Worm (Caenorhabditis elegans) whole organism, L1 larva: ENCODE data around the gene ptr-8.

Experiments
- C04F5.9 ChIP-seq: sonication (generic microtip); optimal IDR thresholded peaks from 2 replicates; lab custom pipeline; 2016; ENCODE audit warnings: missing genetic modification characterization, missing compliant biosample characterization
- C34B4.2 ChIP-seq: sonication (generic microtip); optimal IDR thresholded peaks from 2 replicates; lab custom pipeline; 2017; ENCODE audit warnings: mild to moderate bottlenecking, missing genetic modification characterization, missing compliant biosample characterization
- Y116A8C.19 ChIP-seq: sonication (generic microtip); optimal IDR thresholded peaks from 2 replicates; lab custom pipeline; 2016; ENCODE audit warnings: missing compliant biosample characterization, missing genetic modification characterization, borderline replicate concordance
- alr-1 ChIP-seq: fragments of 200-800 bp; sonication (Bioruptor generic); optimal IDR thresholded peaks from 2 replicates; lab custom pipeline; 2018; ENCODE audit warnings: borderline replicate concordance, mild to moderate bottlenecking, missing genetic modification characterization, missing compliant biosample characterization
- aly-2 ChIP-seq: fragments of 150-350 bp; optimal IDR thresholded peaks from 2 replicates; lab custom pipeline; 2014; ENCODE audit warnings: missing biosample characterization, missing genetic modification characterization
- ama-1 ChIP-seq: fragments of 150-350 bp; optimal IDR thresholded peaks from 2 replicates; lab custom pipeline; 2014
- ceh-8 ChIP-seq: fragments of 200-800 bp; sonication (Bioruptor generic); optimal IDR thresholded peaks from 2 replicates; lab custom pipeline; 2018; ENCODE audit warnings: mild to moderate bottlenecking, missing genetic modification characterization, moderate library complexity, missing compliant biosample characterization
- ceh-88 ChIP-seq: fragments of 200-800 bp; sonication (Bioruptor generic); IDR thresholded peaks from 2 replicates; pipeline ENCODE4 v1.3.6; 2022; ENCODE audit warnings: missing genetic modification characterization, missing compliant biosample characterization
- ces-1 ChIP-seq: fragments of 150-350 bp; optimal IDR thresholded peaks from 2 replicates; lab custom pipeline; 2014; ENCODE audit warnings: missing biosample characterization, missing genetic modification reagents, missing genetic modification characterization
- dpl-1 ChIP-seq, 3 experiments: fragments of 150-350 bp in 2 of 3; sonication (generic microtip) in 1 of 3; optimal IDR thresholded peaks; 2 replicates each; lab custom pipeline; 2014 to 2017; ENCODE audit warnings: missing biosample characterization in 3 of 3, missing genetic modification characterization in 3 of 3, missing genetic modification reagents in 3 of 3
- dsc-1 ChIP-seq: sonication (generic microtip); optimal IDR thresholded peaks from 2 replicates; lab custom pipeline; 2016; ENCODE audit warnings: mild to moderate bottlenecking, missing genetic modification characterization, missing compliant biosample characterization
- efl-1 ChIP-seq, 4 experiments: fragments of 150-350 bp; optimal IDR thresholded peaks in 3 of 4; peaks in 1 of 4; 1 replicate in 1 of 4; 2 replicates in 3 of 4; lab custom pipeline; 2014; ENCODE audit warnings: missing biosample characterization in 2 of 4, missing genetic modification characterization in 2 of 4, missing genetic modification reagents in 2 of 4
- efl-3 ChIP-seq: fragments of 200-800 bp; sonication (Bioruptor generic); optimal IDR thresholded peaks from 2 replicates; lab custom pipeline; 2018; ENCODE audit warnings: mild to moderate bottlenecking, missing genetic modification characterization, missing compliant biosample characterization
- egl-27 ChIP-seq, 2 experiments: fragments of 150-350 bp in 1 of 2; sonication (generic microtip); optimal IDR thresholded peaks; 3 replicates each; lab custom pipeline; 2017 to 2018; ENCODE audit warnings: missing biosample characterization in 2 of 2, missing genetic modification characterization in 2 of 2, missing genetic modification reagents in 2 of 2
- elt-2 ChIP-seq: sonication (generic microtip); optimal IDR thresholded peaks from 2 replicates; lab custom pipeline; 2016; ENCODE audit warnings: missing genetic modification characterization, mild to moderate bottlenecking, inconsistent platforms, missing compliant biosample characterization, missing genetic modification reagents
- elt-3 ChIP-seq, 6 experiments: fragments of 150-350 bp in 1 of 6; sonication (generic microtip); optimal IDR thresholded peaks; 2 replicates each; lab custom pipeline; 2017 to 2018; ENCODE audit warnings: missing biosample characterization in 6 of 6, missing genetic modification characterization in 6 of 6, inconsistent platforms in 1 of 6
- fkh-10 ChIP-seq: sonication (generic microtip); optimal IDR thresholded peaks from 2 replicates; lab custom pipeline; 2017; ENCODE audit warnings: missing biosample characterization, missing genetic modification reagents, missing genetic modification characterization
- grh-1 ChIP-seq: fragments of 200-800 bp; sonication (Bioruptor generic); IDR thresholded peaks from 2 replicates; pipeline ENCODE4 v1.3.6; 2022; ENCODE audit warnings: missing genetic modification reagents, missing genetic modification characterization, missing compliant biosample characterization
- hlh-4 ChIP-seq: sonication (generic microtip); optimal IDR thresholded peaks from 2 replicates; lab custom pipeline; 2016; ENCODE audit warnings: mild to moderate bottlenecking, missing genetic modification characterization, missing compliant biosample characterization
- hpl-2 ChIP-seq: fragments of 150-350 bp; optimal IDR thresholded peaks from 2 replicates; lab custom pipeline; 2014; ENCODE audit warnings: missing biosample characterization, missing genetic modification reagents, missing genetic modification characterization
- irx-1 ChIP-seq: sonication (generic microtip); optimal IDR thresholded peaks from 2 replicates; lab custom pipeline; 2016; ENCODE audit warnings: missing genetic modification characterization, missing compliant biosample characterization
- jun-1 ChIP-seq: fragments of 150-350 bp; optimal IDR thresholded peaks from 2 replicates; lab custom pipeline; 2014; ENCODE audit warnings: missing biosample characterization, missing genetic modification reagents, missing genetic modification characterization
- lin-13 ChIP-seq: fragments of 150-350 bp; optimal IDR thresholded peaks from 2 replicates; lab custom pipeline; 2014; ENCODE audit warnings: missing biosample characterization, missing genetic modification reagents, missing genetic modification characterization
- lin-14 ChIP-seq: fragments of 200-800 bp; sonication (Bioruptor generic); optimal IDR thresholded peaks from 2 replicates; lab custom pipeline; 2018; ENCODE audit warnings: mild to moderate bottlenecking, missing genetic modification characterization, moderate library complexity, missing compliant biosample characterization
- lin-35 ChIP-seq, 2 experiments: fragments of 150-350 bp; optimal IDR thresholded peaks; 2 replicates each; lab custom pipeline; 2014; ENCODE audit warnings: missing biosample characterization in 2 of 2, missing genetic modification characterization in 2 of 2, missing genetic modification reagents in 2 of 2
- lin-39 ChIP-seq: fragments of 150-350 bp; optimal IDR thresholded peaks from 2 replicates; lab custom pipeline; 2014; ENCODE audit warnings: missing biosample characterization, missing genetic modification reagents, missing genetic modification characterization
- lir-3 ChIP-seq: sonication (generic microtip); optimal IDR thresholded peaks from 2 replicates; lab custom pipeline; 2016; ENCODE audit warnings: mild to moderate bottlenecking, missing genetic modification characterization, moderate library complexity, missing compliant biosample characterization; ENCODE audit not compliant: poor library complexity
- mdl-1 ChIP-seq, 2 experiments: fragments of 150-350 bp; optimal IDR thresholded peaks; 2 replicates each; lab custom pipeline; 2014 to 2017; ENCODE audit warnings: missing biosample characterization in 2 of 2, missing genetic modification characterization in 2 of 2, inconsistent platforms in 1 of 2
- mef-2 ChIP-seq: fragments of 150-350 bp; optimal IDR thresholded peaks from 2 replicates; lab custom pipeline; 2014; ENCODE audit warnings: missing biosample characterization, missing genetic modification characterization
- mep-1 ChIP-seq: fragments of 150-350 bp; optimal IDR thresholded peaks from 2 replicates; lab custom pipeline; 2014; ENCODE audit warnings: missing biosample characterization, missing genetic modification characterization
- nhr-19 ChIP-seq: fragments of 200-800 bp; sonication (Bioruptor generic); conservative IDR thresholded peaks from 2 replicates; pipeline ENCODE4 v1.3.6; 2022; ENCODE audit warnings: missing genetic modification characterization, missing compliant biosample characterization
- nhr-20 ChIP-seq: sonication (generic microtip); optimal IDR thresholded peaks from 2 replicates; lab custom pipeline; 2016; ENCODE audit warnings: mild to moderate bottlenecking, missing genetic modification characterization, missing compliant biosample characterization
- nhr-237 ChIP-seq: fragments of 150-350 bp; optimal IDR thresholded peaks from 2 replicates; lab custom pipeline; 2014; ENCODE audit warnings: missing biosample characterization, missing genetic modification characterization
- nhr-28 ChIP-seq: fragments of 150-350 bp; optimal IDR thresholded peaks from 2 replicates; lab custom pipeline; 2014; ENCODE audit warnings: missing biosample characterization, missing genetic modification characterization
- nhr-47 ChIP-seq: sonication (generic microtip); optimal IDR thresholded peaks from 2 replicates; lab custom pipeline; 2016; ENCODE audit warnings: mild to moderate bottlenecking, missing genetic modification characterization, moderate library complexity, missing compliant biosample characterization
- nhr-71 ChIP-seq: sonication (generic microtip); optimal IDR thresholded peaks from 2 replicates; lab custom pipeline; 2016; ENCODE audit warnings: mild to moderate bottlenecking, missing genetic modification characterization, moderate library complexity, missing compliant biosample characterization
- nhr-85 ChIP-seq: sonication (generic microtip); peaks from one replicate; lab custom pipeline; 2016; ENCODE audit warnings: missing genetic modification characterization, inconsistent platforms, missing compliant biosample characterization
- nhr-90 ChIP-seq: sonication (generic microtip); optimal IDR thresholded peaks from 2 replicates; lab custom pipeline; 2016; ENCODE audit warnings: mild to moderate bottlenecking, missing genetic modification characterization, missing compliant biosample characterization; ENCODE audit not compliant: poor library complexity
- skn-1 ChIP-seq: fragments of 150-350 bp; optimal IDR thresholded peaks from 2 replicates; lab custom pipeline; 2014; ENCODE audit warnings: missing biosample characterization, missing genetic modification characterization
- snu-23 ChIP-seq: sonication (generic microtip); optimal IDR thresholded peaks from 2 replicates; lab custom pipeline; 2016; ENCODE audit warnings: missing genetic modification characterization, missing compliant biosample characterization
- sox-4 ChIP-seq: sonication (generic microtip); optimal IDR thresholded peaks from 2 replicates; lab custom pipeline; 2016; ENCODE audit warnings: missing genetic modification characterization, missing compliant biosample characterization
- sptf-1 ChIP-seq: fragments of 150-350 bp; optimal IDR thresholded peaks from 2 replicates; lab custom pipeline; 2014; ENCODE audit warnings: missing biosample characterization, missing genetic modification characterization
- sup-37 ChIP-seq: fragments of 200-800 bp; sonication (Bioruptor generic); optimal IDR thresholded peaks from 2 replicates; lab custom pipeline; 2018; ENCODE audit warnings: mild to moderate bottlenecking, missing genetic modification characterization, missing compliant biosample characterization
- tbx-2 ChIP-seq: sonication (generic microtip); optimal IDR thresholded peaks from 2 replicates; lab custom pipeline; 2016; ENCODE audit warnings: missing genetic modification characterization, missing compliant biosample characterization
- tlp-1 ChIP-seq: fragments of 150-350 bp; optimal IDR thresholded peaks from 2 replicates; lab custom pipeline; 2014; ENCODE audit warnings: missing biosample characterization, missing genetic modification characterization
- unc-130 ChIP-seq: fragments of 150-350 bp; optimal IDR thresholded peaks from 2 replicates; lab custom pipeline; 2017; ENCODE audit warnings: missing biosample characterization, missing genetic modification characterization, inconsistent platforms
- unc-98 ChIP-seq: fragments of 200-800 bp; sonication (Bioruptor generic); IDR thresholded peaks from 2 replicates; pipeline ENCODE4 v1.3.6; 2022; ENCODE audit warnings: missing genetic modification characterization, missing compliant biosample characterization
- vab-15 ChIP-seq: sonication (generic microtip); optimal IDR thresholded peaks from 2 replicates; lab custom pipeline; 2017; ENCODE audit warnings: missing genotype, mild to moderate bottlenecking, missing genetic modification characterization, missing compliant biosample characterization
- xbp-1 ChIP-seq: sonication (generic microtip); optimal IDR thresholded peaks from 2 replicates; lab custom pipeline; 2016; ENCODE audit warnings: missing genetic modification characterization, missing compliant biosample characterization
- zag-1 ChIP-seq: fragments of 150-350 bp; optimal IDR thresholded peaks from 2 replicates; lab custom pipeline; 2014; ENCODE audit warnings: missing biosample characterization, missing genetic modification characterization
- zip-4 ChIP-seq: fragments of 200-800 bp; sonication (Bioruptor generic); optimal IDR thresholded peaks from 2 replicates; lab custom pipeline; 2018; ENCODE audit warnings: mild to moderate bottlenecking, missing genetic modification characterization, moderate library complexity, missing compliant biosample characterization
- ztf-11 ChIP-seq, 2 experiments: sonication (generic microtip); optimal IDR thresholded peaks; 2 replicates each; lab custom pipeline; 2016 to 2017; ENCODE audit warnings: missing genetic modification characterization in 2 of 2, missing biosample characterization in 1 of 2, missing compliant biosample characterization in 1 of 2
- ztf-4 ChIP-seq: fragments of 150-350 bp; optimal IDR thresholded peaks from 2 replicates; lab custom pipeline; 2014; ENCODE audit warnings: missing biosample characterization, missing genetic modification characterization

ptr-8 gene

DNA sequence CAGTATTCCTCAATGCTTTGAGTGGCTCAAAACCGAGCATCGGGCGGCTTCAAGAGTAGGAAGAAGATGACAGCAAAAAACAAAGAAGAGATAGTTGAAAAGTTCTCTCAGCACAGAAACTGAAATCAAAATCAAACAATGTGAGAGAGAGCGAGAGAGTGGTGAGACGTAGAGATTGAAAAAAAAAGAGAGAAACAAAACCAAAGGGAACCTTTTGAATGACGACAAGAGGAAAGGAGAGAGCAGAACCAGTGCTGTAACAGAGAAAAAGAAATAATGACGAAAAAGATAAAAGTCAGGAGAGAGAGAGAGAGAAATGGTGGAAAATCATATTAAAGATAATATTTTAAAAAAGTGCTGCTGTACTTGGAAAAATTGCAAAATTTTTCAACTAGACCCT, 21.9 kb upstream of the ptr-8 start:
- TF ChIP-seq ama-1 (lab: Kevin White, UChicago) (no peak), sox-4 (tag; lab: Kevin White, UChicago) (no peak), zag-1 (tag; lab: Kevin White, UChicago) (no peak), nhr-90 (tag; lab: Kevin White, UChicago) (no peak), lin-13 (GFP tag; lab: Kevin White, UChicago) (no peak), Y116A8C.19 (tag; lab: Kevin White, UChicago) (no peak), xbp-1 (tag; lab: Kevin White, UChicago) (no peak), lin-14 (GFP tag; lab: Kevin White, UChicago) (peak; percentile 59), nhr-19 (GFP tag; lab: Robert Waterston, UW) (no peak), irx-1 (tag; lab: Kevin White, UChicago) (no peak), elt-3 (tag; optimal IDR thresholded peaks at IDR 0.05; lab: Kevin White, UChicago) (no peak), aly-2 (tag; lab: Kevin White, UChicago) (no peak), zip-4 (GFP tag; lab: Kevin White, UChicago) (no peak), sptf-1 (no peak), nhr-20 (tag; lab: Kevin White, UChicago) (peak; percentile 51), ceh-8 (no peak), nhr-237 (tag; lab: Kevin White, UChicago) (no peak), nhr-85 (tag; lab: Kevin White, UChicago) (no peak), nhr-71 (tag; lab: Kevin White, UChicago) (peak; percentile 57), efl-3 (GFP tag; lab: Kevin White, UChicago) (no peak), mdl-1 (tag; optimal IDR thresholded peaks at IDR 0.05; lab: Kevin White, UChicago) (no peak), egl-27 (tag; optimal IDR thresholded peaks at IDR 0.05; lab: Kevin White, UChicago) (no peak), nhr-47 (tag; lab: Kevin White, UChicago) (peak; percentile 14), jun-1 (no peak), ztf-4 (peak; percentile 2), dsc-1 (tag; lab: Kevin White, UChicago) (no peak), alr-1 (tag; lab: Kevin White, UChicago) (no peak), C04F5.9 (peak; percentile 90), elt-2 (tag; lab: Kevin White, UChicago) (peak; percentile 11), nhr-28 (tag; lab: Kevin White, UChicago) (no peak), snu-23 (GFP tag; lab: Kevin White, UChicago) (peak; percentile 51), lir-3 (tag; lab: Kevin White, UChicago) (no peak), lin-39 (no peak), skn-1 (tag; lab: Kevin White, UChicago) (peak; percentile 15), unc-98 (GFP tag; lab: Robert Waterston, UW) (no peak; the same call in 1 of the 2 replicates), vab-15 (tag; lab: Kevin White, UChicago) (no peak), ceh-88 (GFP tag; lab: Robert Waterston, UW) (no peak), unc-130 (no peak), efl-1 (optimal IDR thresholded peaks at IDR 0.05; lab: Kevin White, UChicago) (peak; percentile 33 to 42), efl-1 (GFP tag; optimal IDR thresholded peaks at IDR 0.05 in 1 of 2; lab: Kevin White, UChicago) (no peak), dpl-1 (GFP tag; optimal IDR thresholded peaks at IDR 0.05; lab: Kevin White, UChicago) (peak in 2 of 3 experiments; percentile 3 to 18), mep-1 (tag; lab: Kevin White, UChicago) (peak; percentile 55), ces-1 (GFP tag; lab: Kevin White, UChicago) (no peak), tlp-1 (no peak), lin-35 (GFP tag; optimal IDR thresholded peaks at IDR 0.05; lab: Kevin White, UChicago) (peak; percentile 0 to 8), fkh-10 (GFP tag; lab: Kevin White, UChicago) (no peak), grh-1 (no peak), C34B4.2 (tag; lab: Kevin White, UChicago) (no peak), mef-2 (tag; lab: Kevin White, UChicago) (no peak), tbx-2 (tag; lab: Kevin White, UChicago) (no peak), hlh-4 (tag; lab: Kevin White, UChicago) (no peak), sup-37 (GFP tag; lab: Kevin White, UChicago) (no peak), hpl-2 (GFP tag; lab: Kevin White, UChicago) (no peak), ztf-11 (tag; optimal IDR thresholded peaks at IDR 0.05; lab: Kevin White, UChicago) (no peak)
